Fruit fly (Drosophila melanogaster) whole organism, embryonic: ENCODE data around the gene dmGlut.

Source experiments
- Atf6 ChIP-seq: fragments of 200-800 bp; sonication (Bioruptor generic); IDR thresholded peaks from 2 replicates; pipeline ENCODE4 v1.3.6; 2022; ENCODE audit warnings: missing biosample characterization, missing genetic modification characterization
- BEAF-32 ChIP-seq: fragments of 200-800 bp; sonication (Bioruptor generic); optimal IDR thresholded peaks from 3 replicates; lab custom pipeline; 2017; ENCODE audit warnings: missing biosample characterization, missing genetic modification characterization, mild to moderate bottlenecking, moderate library complexity, missing genetic modification reagents
- CG10209 ChIP-seq: fragments of 200-800 bp; sonication (Bioruptor generic); optimal IDR thresholded peaks from 3 replicates; lab custom pipeline; 2017; ENCODE audit warnings: missing biosample characterization, mild to moderate bottlenecking, missing genetic modification characterization, missing genetic modification reagents
- CG10321 ChIP-seq: fragments of 200-800 bp; sonication (Bioruptor generic); IDR thresholded peaks from 2 replicates; pipeline ENCODE4 v1.3.6; 2022; ENCODE audit warnings: missing biosample characterization, missing genetic modification characterization
- CG11093 ChIP-seq: fragments of 200-800 bp; sonication (Bioruptor generic); IDR thresholded peaks from 3 replicates; pipeline ENCODE4 v1.3.6; 2022; ENCODE audit warnings: missing biosample characterization, missing genetic modification characterization
- CG11560 ChIP-seq: fragments of 200-800 bp; sonication (Bioruptor generic); IDR thresholded peaks from 3 replicates; pipeline ENCODE4 v1.3.6; 2022; ENCODE audit warnings: missing biosample characterization, missing genetic modification characterization
- CG11696 ChIP-seq: fragments of 200-800 bp; sonication (Bioruptor generic); IDR thresholded peaks from 2 replicates; pipeline ENCODE4 v1.3.6; 2022; ENCODE audit warnings: missing biosample characterization, missing genetic modification characterization
- CG12104 ChIP-seq: fragments of 200-800 bp; sonication (Bioruptor generic); optimal IDR thresholded peaks from 3 replicates; lab custom pipeline; 2016; ENCODE audit warnings: missing biosample characterization, missing genetic modification characterization
- CG12219 ChIP-seq: fragments of 200-800 bp; sonication (Bioruptor generic); optimal IDR thresholded peaks from 3 replicates; lab custom pipeline; 2018; ENCODE audit warnings: missing biosample characterization, mild to moderate bottlenecking, missing genetic modification characterization
- CG13424 ChIP-seq: fragments of 200-800 bp; sonication (Bioruptor generic); optimal IDR thresholded peaks from 2 replicates; lab custom pipeline; 2019; ENCODE audit warnings: missing biosample characterization, mild to moderate bottlenecking, missing genetic modification characterization, moderate library complexity
- CG15696 ChIP-seq: fragments of 200-800 bp; sonication (Bioruptor generic); optimal IDR thresholded peaks from 2 replicates; lab custom pipeline; 2019; ENCODE audit warnings: missing biosample characterization, mild to moderate bottlenecking, missing genetic modification characterization, moderate library complexity
- CG17802 ChIP-seq: fragments of 200-800 bp; sonication (Bioruptor generic); optimal IDR thresholded peaks from 2 replicates; lab custom pipeline; 2018; ENCODE audit warnings: missing biosample characterization, mild to moderate bottlenecking, missing genetic modification characterization, moderate library complexity
- CG17829 ChIP-seq: fragments of 200-800 bp; optimal IDR thresholded peaks from 2 replicates; lab custom pipeline; 2019; ENCODE audit warnings: missing biosample characterization, mild to moderate bottlenecking, missing genetic modification characterization, moderate library complexity
- CG18011 ChIP-seq: fragments of 200-800 bp; sonication (Bioruptor generic); optimal IDR thresholded peaks from 2 replicates; lab custom pipeline; 2017; ENCODE audit warnings: missing biosample characterization, missing genetic modification characterization, mild to moderate bottlenecking, moderate library complexity, missing genotype
- CG18599 ChIP-seq: fragments of 200-800 bp; sonication (Bioruptor generic); optimal IDR thresholded peaks from 3 replicates; lab custom pipeline; 2017; ENCODE audit warnings: missing biosample characterization, missing genetic modification characterization, mild to moderate bottlenecking, moderate library complexity, missing genetic modification reagents
- CG4360 ChIP-seq: fragments of 200-800 bp; sonication (Bioruptor generic); IDR thresholded peaks from 2 replicates; pipeline ENCODE4 v1.3.6; 2022; ENCODE audit warnings: missing biosample characterization, missing genetic modification characterization
- CG4730 ChIP-seq: fragments of 200-800 bp; sonication (Bioruptor generic); IDR thresholded peaks from 2 replicates; pipeline ENCODE4 v1.3.6; 2022; ENCODE audit warnings: missing biosample characterization, missing genetic modification characterization
- CG7839 ChIP-seq: fragments of 200-800 bp; sonication (Bioruptor generic); optimal IDR thresholded peaks from 3 replicates; lab custom pipeline; 2018; ENCODE audit warnings: missing biosample characterization, mild to moderate bottlenecking, missing genetic modification characterization, moderate library complexity
- CG8478 ChIP-seq: fragments of >200 bp; optimal IDR thresholded peaks from 2 replicates; lab custom pipeline; 2018
- CTCF ChIP-seq: fragments of 200-800 bp; sonication (Bioruptor generic); optimal IDR thresholded peaks from 2 replicates; lab custom pipeline; 2017; ENCODE audit warnings: missing biosample characterization, mild to moderate bottlenecking, missing genetic modification characterization, moderate library complexity
- D19B ChIP-seq: fragments of 200-800 bp; sonication (Bioruptor generic); optimal IDR thresholded peaks from 2 replicates; lab custom pipeline; 2017; ENCODE audit warnings: missing biosample characterization, mild to moderate bottlenecking, missing genetic modification characterization
- Deaf1 ChIP-seq: fragments of 200-800 bp; optimal IDR thresholded peaks from 3 replicates; lab custom pipeline; 2019; ENCODE audit warnings: missing biosample characterization, mild to moderate bottlenecking, missing genetic modification characterization, moderate library complexity
- ERR ChIP-seq: fragments of 200-800 bp; sonication (Bioruptor generic); optimal IDR thresholded peaks from 2 replicates; lab custom pipeline; 2016; ENCODE audit warnings: missing biosample characterization, missing genetic modification characterization
- Fer3 ChIP-seq: fragments of 200-800 bp; sonication (Bioruptor generic); optimal IDR thresholded peaks from 2 replicates; lab custom pipeline; 2018; ENCODE audit warnings: missing biosample characterization, mild to moderate bottlenecking, missing genetic modification characterization, moderate library complexity
- Hand ChIP-seq: fragments of 200-800 bp; sonication (Bioruptor generic); optimal IDR thresholded peaks from 2 replicates; lab custom pipeline; 2017; ENCODE audit warnings: mild to moderate bottlenecking, missing biosample characterization, missing genetic modification reagents, missing genetic modification characterization
- HmgD ChIP-seq: fragments of 200-800 bp; sonication (Bioruptor generic); optimal IDR thresholded peaks from 3 replicates; lab custom pipeline; 2016; ENCODE audit warnings: missing biosample characterization, missing genetic modification characterization
- Hmx ChIP-seq: fragments of 200-800 bp; sonication (Bioruptor generic); optimal IDR thresholded peaks from 2 replicates; lab custom pipeline; 2016; ENCODE audit warnings: missing biosample characterization, missing genetic modification characterization
- Hr3 ChIP-seq: fragments of 200-800 bp; sonication (Bioruptor generic); optimal IDR thresholded peaks from 3 replicates; lab custom pipeline; 2016; ENCODE audit warnings: missing biosample characterization, missing genetic modification characterization
- Hsf ChIP-seq: fragments of 200-800 bp; sonication (Bioruptor generic); optimal IDR thresholded peaks from 3 replicates; lab custom pipeline; 2016; ENCODE audit warnings: missing biosample characterization, missing genetic modification characterization
- MBD-R2 ChIP-seq: fragments of 200-800 bp; sonication (Bioruptor generic); IDR thresholded peaks from 2 replicates; pipeline ENCODE4 v1.3.6; 2022; ENCODE audit warnings: missing biosample characterization, missing genetic modification characterization
- Opbp ChIP-seq: fragments of 200-800 bp; sonication (Bioruptor generic); IDR thresholded peaks from 3 replicates; pipeline ENCODE4 v1.3.6; 2022; ENCODE audit warnings: missing biosample characterization, missing genetic modification characterization; ENCODE audit not compliant: partially characterized antibody
- Ssrp ChIP-seq: fragments of 200-800 bp; sonication (Bioruptor generic); optimal IDR thresholded peaks from 2 replicates; lab custom pipeline; 2018; ENCODE audit warnings: missing biosample characterization, mild to moderate bottlenecking, missing genetic modification characterization, moderate library complexity
- Taf1 ChIP-seq: fragments of 200-800 bp; sonication (Bioruptor generic); IDR thresholded peaks from 2 replicates; pipeline ENCODE4 v1.3.6; 2022; ENCODE audit warnings: missing biosample characterization, missing genetic modification characterization
- bbx ChIP-seq: fragments of 200-800 bp; sonication (Bioruptor generic); IDR thresholded peaks from 2 replicates; pipeline ENCODE4 v1.3.6; 2022; ENCODE audit warnings: missing biosample characterization, missing genetic modification characterization; ENCODE audit not compliant: partially characterized antibody
- cg ChIP-seq: fragments of 200-800 bp; sonication (Bioruptor generic); optimal IDR thresholded peaks from 3 replicates; lab custom pipeline; 2019; ENCODE audit warnings: missing biosample characterization, mild to moderate bottlenecking, missing genetic modification characterization, moderate library complexity
- crol ChIP-seq: fragments of 200-800 bp; sonication (Bioruptor generic); IDR thresholded peaks from 2 replicates; pipeline ENCODE4 v1.3.6; 2022; ENCODE audit warnings: missing biosample characterization, missing genetic modification characterization
- emc ChIP-seq: fragments of 200-800 bp; sonication (Bioruptor generic); optimal IDR thresholded peaks from 2 replicates; lab custom pipeline; 2016; ENCODE audit warnings: missing biosample characterization, missing genetic modification characterization
- gfzf ChIP-seq: fragments of 200-800 bp; sonication (Bioruptor generic); optimal IDR thresholded peaks from 2 replicates; lab custom pipeline; 2016; ENCODE audit warnings: missing biosample characterization, mild to moderate bottlenecking, missing genetic modification characterization, moderate library complexity
- hb ChIP-seq: fragments of 200-800 bp; sonication (Bioruptor generic); IDR thresholded peaks from 3 replicates; pipeline ENCODE4 v1.3.6; 2022; ENCODE audit warnings: missing biosample characterization, missing genetic modification characterization; ENCODE audit not compliant: partially characterized antibody
- ind ChIP-seq: fragments of 200-800 bp; sonication (Bioruptor generic); optimal IDR thresholded peaks from 3 replicates; lab custom pipeline; 2016; ENCODE audit warnings: missing biosample characterization, missing genetic modification characterization
- insv ChIP-seq, 2 experiments: fragments of 200-800 bp; sonication (Bioruptor generic); optimal IDR thresholded peaks; 3 replicates each; lab custom pipeline; 2016 to 2018; ENCODE audit warnings: missing biosample characterization in 2 of 2, missing genetic modification characterization in 2 of 2
- inv ChIP-seq: fragments of 200-800 bp; sonication (Bioruptor generic); IDR thresholded peaks from 2 replicates; pipeline ENCODE4 v1.3.6; 2022; ENCODE audit warnings: missing biosample characterization, missing genetic modification characterization; ENCODE audit not compliant: partially characterized antibody
- pho ChIP-seq: fragments of 200-800 bp; sonication (Bioruptor generic); optimal IDR thresholded peaks from 2 replicates; lab custom pipeline; 2016; ENCODE audit warnings: missing biosample characterization, missing genetic modification characterization
- salm ChIP-seq: fragments of 200-800 bp; sonication (Bioruptor generic); optimal IDR thresholded peaks from 2 replicates; lab custom pipeline; 2018; ENCODE audit warnings: missing biosample characterization, mild to moderate bottlenecking, missing genetic modification characterization
- sens ChIP-seq: fragments of 200-800 bp; sonication (Bioruptor generic); peaks from one replicate; lab custom pipeline; 2016; ENCODE audit warnings: missing biosample characterization, missing genetic modification characterization
- tap ChIP-seq: fragments of 200-800 bp; optimal IDR thresholded peaks from 3 replicates; lab custom pipeline; 2019; ENCODE audit warnings: missing biosample characterization, mild to moderate bottlenecking, missing genetic modification characterization, moderate library complexity
- toy ChIP-seq: fragments of 200-800 bp; sonication (Bioruptor generic); IDR thresholded peaks from 2 replicates; pipeline ENCODE4 v1.3.6; 2022; ENCODE audit warnings: missing biosample characterization, missing genetic modification characterization
- ttk ChIP-seq: fragments of 200-800 bp; sonication (Bioruptor generic); IDR thresholded peaks from 2 replicates; pipeline ENCODE4 v2.1.2; 2022; ENCODE audit warnings: missing biosample characterization, missing genetic modification characterization
- vvl ChIP-seq: fragments of 200-800 bp; sonication (Bioruptor generic); IDR thresholded peaks from 2 replicates; pipeline ENCODE4 v1.3.6; 2022; ENCODE audit warnings: missing biosample characterization, missing genetic modification characterization
- wor ChIP-seq: fragments of 200-800 bp; sonication (Bioruptor generic); IDR thresholded peaks from 2 replicates; pipeline ENCODE4 v1.3.6; 2022; ENCODE audit warnings: missing biosample characterization, missing genetic modification characterization

Gene dmGlut

dm6 chr2L:12006397-12007330 is 20.6 kb upstream of the dmGlut start:
- TF ChIP-seq Hmx (GFP tag; lab: Kevin White, UChicago) (no peak), gfzf (GFP tag; lab: Kevin White, UChicago) (no peak), CG18011 (peak; percentile 16), ind (peak; percentile 92), CG18599 (GFP tag; lab: Kevin White, UChicago) (peak; percentile 96), vvl (no peak), Ssrp (tag; lab: Kevin White, UChicago) (peak; percentile 96), Hsf (GFP tag; lab: Kevin White, UChicago) (peak; percentile 76), CG4730 (GFP tag; lab: Robert Waterston, UW) (no peak), CG12104 (peak; percentile 96), salm (tag; lab: Kevin White, UChicago) (peak; percentile 89), CG17829 (tag; lab: Kevin White, UChicago) (peak; percentile 97), CG8478 (lab: Kevin White, UChicago) (peak; percentile 52), inv (GFP tag; lab: Robert Waterston, UW) (no peak), ttk (GFP tag; lab: Robert Waterston, UW) (no peak), cg (no peak), CG13424 (tag; lab: Kevin White, UChicago) (peak; percentile 98), CG7839 (tag; lab: Kevin White, UChicago) (peak; percentile 98), CG15696 (tag; lab: Kevin White, UChicago) (peak; percentile 93), emc (GFP tag; lab: Kevin White, UChicago) (no peak), CG12219 (peak; percentile 74), CG10321 (GFP tag; lab: Robert Waterston, UW) (no peak), Hand (GFP tag; lab: Kevin White, UChicago) (peak; percentile 94), CG11560 (tag; lab: Robert Waterston, UW) (no peak), bbx (GFP tag; lab: Robert Waterston, UW) (no peak), CG11696 (GFP tag; lab: Robert Waterston, UW) (no peak), toy (GFP tag; lab: Robert Waterston, UW) (no peak), sens (GFP tag; lab: Kevin White, UChicago) (peak; percentile 92), CG4360 (GFP tag; lab: Robert Waterston, UW) (no peak), insv (GFP tag; optimal IDR thresholded peaks at IDR 0.05; lab: Kevin White, UChicago) (peak in 1 of 2 experiments; percentile 47), CG17802 (tag; lab: Kevin White, UChicago) (peak; percentile 53), HmgD (GFP tag; lab: Kevin White, UChicago) (no peak), CG10209 (peak; percentile 97), Opbp (GFP tag; lab: Robert Waterston, UW) (no peak), hb (GFP tag; lab: Robert Waterston, UW) (no peak), Hr3 (GFP tag; lab: Kevin White, UChicago) (peak; percentile 97), crol (no peak), ERR (GFP tag; lab: Kevin White, UChicago) (peak; percentile 82), BEAF-32 (GFP tag; lab: Kevin White, UChicago) (no peak), D19B (GFP tag; lab: Kevin White, UChicago) (peak; percentile 96), tap (tag; lab: Kevin White, UChicago) (peak; percentile 94), Atf6 (GFP tag; lab: Robert Waterston, UW) (no peak), pho (GFP tag; lab: Kevin White, UChicago) (no peak), MBD-R2 (GFP tag; lab: Robert Waterston, UW) (no peak), Deaf1 (peak; percentile 77), Taf1 (GFP tag; lab: Robert Waterston, UW) (no peak), CTCF (GFP tag; lab: Kevin White, UChicago) (peak; percentile 21), wor (GFP tag; lab: Robert Waterston, UW) (no peak), CG11093 (GFP tag; lab: Robert Waterston, UW) (peak; percentile 86), Fer3 (peak; percentile 92)
